Fruit fly (Drosophila melanogaster) whole organism, prepupa: ENCODE measurements around the gene PIG-L.

Experiments used
- CG16779 ChIP-seq: fragments of 200-800 bp; sonication (Bioruptor generic); optimal IDR thresholded peaks from 3 replicates; lab custom pipeline; 2017; ENCODE audit warnings: missing biosample characterization, mild to moderate bottlenecking, missing genetic modification characterization
- CG34406 ChIP-seq: fragments of 200-800 bp; sonication (Bioruptor generic); optimal IDR thresholded peaks from 3 replicates; lab custom pipeline; 2016; ENCODE audit warnings: missing biosample characterization, missing genetic modification characterization
- CG3919 ChIP-seq: fragments of 200-800 bp; sonication (Bioruptor generic); optimal IDR thresholded peaks from 3 replicates; lab custom pipeline; 2016; ENCODE audit warnings: missing biosample characterization, missing genetic modification characterization
- CG6163 ChIP-seq: fragments of 200-800 bp; sonication (Bioruptor generic); IDR thresholded peaks from 3 replicates; pipeline ENCODE4 v1.3.6; 2022; ENCODE audit warnings: missing biosample characterization, missing genetic modification characterization
- CG8319 ChIP-seq: fragments of 200-800 bp; sonication (Bioruptor generic); optimal IDR thresholded peaks from 3 replicates; lab custom pipeline; 2016; ENCODE audit warnings: missing biosample characterization, missing genetic modification characterization
- Eip75B ChIP-seq: fragments of 200-800 bp; sonication (Bioruptor generic); optimal IDR thresholded peaks from 3 replicates; lab custom pipeline; 2016; ENCODE audit warnings: missing biosample characterization, missing genetic modification characterization
- Eip93F ChIP-seq: fragments of 200-800 bp; sonication (Bioruptor generic); optimal IDR thresholded peaks from 2 replicates; lab custom pipeline; 2016; ENCODE audit warnings: missing biosample characterization, mild to moderate bottlenecking, missing genetic modification characterization
- Hr39 ChIP-seq: fragments of 200-800 bp; sonication (Bioruptor generic); optimal IDR thresholded peaks from 2 replicates; lab custom pipeline; 2016; ENCODE audit warnings: missing biosample characterization, missing genetic modification characterization
- spab ChIP-seq: fragments of 200-800 bp; sonication (Bioruptor generic); optimal IDR thresholded peaks from 2 replicates; lab custom pipeline; 2017; ENCODE audit warnings: missing biosample characterization, mild to moderate bottlenecking, missing genetic modification characterization, missing genetic modification reagents
- ss ChIP-seq, 2 experiments: fragments of 200-800 bp; sonication (Bioruptor generic); optimal IDR thresholded peaks; 2 replicates in 1 of 2; 3 replicates in 1 of 2; lab custom pipeline; 2017 to 2018; ENCODE audit warnings: mild to moderate bottlenecking in 2 of 2, missing biosample characterization in 2 of 2, missing genetic modification characterization in 2 of 2, moderate library complexity in 1 of 2
- svp ChIP-seq: fragments of 200-800 bp; sonication (Bioruptor generic); peaks from one replicate; lab custom pipeline; 2016; ENCODE audit warnings: missing biosample characterization, missing genetic modification characterization
- vri ChIP-seq: fragments of 200-800 bp; sonication (Bioruptor generic); optimal IDR thresholded peaks from 3 replicates; lab custom pipeline; 2016; ENCODE audit warnings: missing biosample characterization, mild to moderate bottlenecking, missing genetic modification characterization

- no peak for TF ChIP-seq CG3919 (GFP tag; lab: Kevin White, UChicago)
- TF ChIP-seq vri (GFP tag; lab: Kevin White, UChicago) = no peak
- no peak for TF ChIP-seq svp (GFP tag; lab: Kevin White, UChicago)
- TF ChIP-seq ss (GFP tag; optimal IDR thresholded peaks at IDR 0.05; lab: Kevin White, UChicago) = no peak
- TF ChIP-seq CG8319 = no peak
- TF ChIP-seq Eip75B (GFP tag; lab: Kevin White, UChicago) = no peak
- TF ChIP-seq CG16779 (tag; lab: Kevin White, UChicago) = no peak
- no peak for TF ChIP-seq CG6163 (GFP tag; lab: Robert Waterston, UW)
- TF ChIP-seq Eip93F (GFP tag; lab: Kevin White, UChicago) = no peak
- no peak for TF ChIP-seq Hr39 (GFP tag; lab: Kevin White, UChicago)
- TF ChIP-seq spab (GFP tag; lab: Kevin White, UChicago) = no peak
- TF ChIP-seq CG34406 (GFP tag; lab: Kevin White, UChicago) = no peak
These were observed 34.7 kb upstream of the PIG-L start, which contains the start of gene CG17193 for dm6 chr3R:20055809-20056208.
